Fruit fly (Drosophila melanogaster): ENCODE data around the gene Jwa.
A peak's percentile ranks its signal among the peaks of the same experiment; 100 is the strongest.

Jwa gene

DNA sequence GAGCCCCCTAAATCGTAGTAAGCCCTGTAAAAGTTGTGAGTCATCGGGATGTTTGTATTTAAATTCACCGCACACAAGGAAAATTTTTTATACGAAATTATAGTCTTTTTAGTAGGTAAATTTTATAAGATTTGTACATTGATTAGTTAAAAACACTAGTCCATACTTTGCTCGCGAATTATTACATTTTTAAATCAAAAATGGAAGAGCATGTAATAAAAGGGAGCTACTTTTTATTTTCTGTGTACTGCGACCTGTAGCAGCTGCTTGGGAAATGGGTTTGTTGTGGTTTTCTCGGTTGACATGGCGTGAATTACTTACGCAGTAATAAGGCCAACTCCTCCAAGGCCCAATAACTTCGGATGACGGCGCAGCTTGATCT is 10.8 kb downstream of the Jwa start (continued):
- TF ChIP-seq CG10209 (GFP tag; optimal IDR thresholded peaks at IDR 0.05) (peak; percentile 4), CG32772 (GFP tag; IDR thresholded peaks at IDR 0.05) (no peak), Drgx (GFP tag; IDR thresholded peaks at IDR 0.05) (peak; percentile 18; the same call in 1 of the 2 replicates), Ada2b (GFP tag; IDR thresholded peaks at IDR 0.05) (peak; percentile 48; the same call in 1 of the 2 replicates), D19A (tag; optimal IDR thresholded peaks at IDR 0.05) (no peak), Bdp1 (GFP tag; optimal IDR thresholded peaks at IDR 0.05) (no peak), row (GFP tag; IDR thresholded peaks at IDR 0.05) (peak; percentile 55), CG3407 (GFP tag; optimal IDR thresholded peaks at IDR 0.05) (no peak), CG30431 (GFP tag; optimal IDR thresholded peaks at IDR 0.05) (no peak), CG12391 (tag; optimal IDR thresholded peaks at IDR 0.05) (peak; percentile 40), vvl (GFP tag; IDR thresholded peaks at IDR 0.05) (peak; percentile 33; the same call in 1 of the 2 replicates), cg (GFP tag; optimal IDR thresholded peaks at IDR 0.05) (no peak), ttk (GFP tag; IDR thresholded peaks at IDR 0.05) (peak; percentile 34; the same call in 1 of the 2 replicates), tup (GFP tag; optimal IDR thresholded peaks at IDR 0.05) (no peak), Nf-YB (GFP tag; optimal IDR thresholded peaks at IDR 0.05) (no peak), CG10654 (GFP tag; optimal IDR thresholded peaks at IDR 0.05) (no peak), B-H2 (GFP tag; optimal IDR thresholded peaks at IDR 0.05) (no peak), CG6689 (GFP tag; IDR thresholded peaks at IDR 0.05) (peak; percentile 50), Usf (GFP tag; optimal IDR thresholded peaks at IDR 0.05) (no peak), Bteb2 (GFP tag; optimal IDR thresholded peaks at IDR 0.05) (no peak), slp2 (GFP tag; optimal IDR thresholded peaks at IDR 0.05) (no peak), CG8281 (tag; optimal IDR thresholded peaks at IDR 0.05) (no peak), ash1 (GFP tag; optimal IDR thresholded peaks at IDR 0.05) (no peak), p53 (GFP tag; optimal IDR thresholded peaks at IDR 0.05) (no peak), unpg (GFP tag; optimal IDR thresholded peaks at IDR 0.05) (peak; percentile 72), jing (GFP tag; optimal IDR thresholded peaks at IDR 0.05) (no peak), psq (GFP tag; optimal IDR thresholded peaks at IDR 0.05) (no peak), tll (GFP tag; optimal IDR thresholded peaks at IDR 0.05) (no peak), grn (GFP tag; optimal IDR thresholded peaks at IDR 0.05) (no peak), Nf-YA (GFP tag; IDR thresholded peaks at IDR 0.05) (no peak), yki (optimal IDR thresholded peaks at IDR 0.05) (no peak), CG34422 (GFP tag; IDR thresholded peaks at IDR 0.05) (no peak), CG7839 (tag; optimal IDR thresholded peaks at IDR 0.05) (peak; percentile 33), knrl (GFP tag; IDR thresholded peaks at IDR 0.05; ENCODE audit: partially characterized antibody) (no peak), bowl (GFP tag; IDR thresholded peaks at IDR 0.05) (no peak), Rfx (GFP tag; IDR thresholded peaks at IDR 0.05) (peak; percentile 80), kay (GFP tag; optimal IDR thresholded peaks at IDR 0.05) (no peak), seq (GFP tag; IDR thresholded peaks at IDR 0.05) (no peak), CG4820 (GFP tag; optimal IDR thresholded peaks at IDR 0.05) (peak; percentile 20), tio (GFP tag; optimal IDR thresholded peaks at IDR 0.05) (peak; percentile 30), gfzf (GFP tag; optimal IDR thresholded peaks at IDR 0.05) (no peak), CG13424 (tag; optimal IDR thresholded peaks at IDR 0.05) (peak; percentile 46), CG2875 (GFP tag; optimal IDR thresholded peaks at IDR 0.05) (no peak), Hmx (GFP tag; optimal IDR thresholded peaks at IDR 0.05) (no peak), BEAF-32 (GFP tag; optimal IDR thresholded peaks at IDR 0.05) (no peak), Stat92E (GFP tag; optimal IDR thresholded peaks at IDR 0.05) (no peak), trh (GFP tag; optimal IDR thresholded peaks at IDR 0.05) (no peak), Ssrp (tag; optimal IDR thresholded peaks at IDR 0.05) (peak; percentile 22), jigr1 (GFP tag; IDR thresholded peaks at IDR 0.05) (no peak), CG10431 (GFP tag; optimal IDR thresholded peaks at IDR 0.05) (no peak), Fer2 (tag; optimal IDR thresholded peaks at IDR 0.05) (no peak), gsb (GFP tag; IDR thresholded peaks at IDR 0.05) (no peak)

Measured in whole organism, embryonic.